Worm (Caenorhabditis elegans): Measurements from ENCODE around the gene rmd-2.

DNA sequence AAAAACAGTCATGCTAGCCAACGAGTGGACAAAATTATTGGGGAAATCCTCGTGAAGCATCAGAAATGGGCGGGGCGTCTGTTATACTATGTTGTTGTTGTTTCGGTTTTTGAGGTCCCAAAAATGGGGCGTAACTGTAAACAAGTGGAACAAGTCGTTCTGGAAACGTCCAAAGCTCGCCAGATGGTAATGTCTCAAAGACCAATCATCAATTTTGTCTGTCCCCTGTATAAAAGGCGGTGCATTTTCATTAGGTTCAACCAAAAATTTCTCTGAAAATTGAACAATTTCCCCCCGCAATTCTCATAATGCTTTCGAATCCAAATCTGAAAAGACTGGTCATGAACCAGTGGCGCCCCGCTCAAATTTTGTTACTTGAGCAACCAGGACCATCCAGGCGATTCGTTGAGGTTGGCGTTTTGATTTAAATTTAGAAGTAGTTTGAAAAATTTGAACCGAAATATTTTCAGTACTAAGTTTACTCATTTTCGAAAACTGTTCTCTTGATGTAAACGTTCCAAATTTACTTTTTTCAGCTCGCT lies 33.1 kb upstream of the rmd-2 start:
- TF ChIP-seq nhr-71 (tag; optimal IDR thresholded peaks at IDR 0.05) (no peak), mdl-1 (tag; optimal IDR thresholded peaks at IDR 0.05) (no peak), fos-1 (tag; optimal IDR thresholded peaks at IDR 0.05) (no peak), nhr-12 (tag; optimal IDR thresholded peaks at IDR 0.05) (no peak), unc-62 (GFP tag; optimal IDR thresholded peaks at IDR 0.05) (no peak), lir-3 (tag; optimal IDR thresholded peaks at IDR 0.05; ENCODE audit: poor library complexity) (no peak), sptf-1 (tag; optimal IDR thresholded peaks at IDR 0.05) (no peak), nhr-11 (tag; optimal IDR thresholded peaks at IDR 0.05) (no peak), nhr-28 (tag; optimal IDR thresholded peaks at IDR 0.05) (no peak), nhr-76 (tag; optimal IDR thresholded peaks at IDR 0.05) (no peak)
